Fruit fly (Drosophila melanogaster): ENCODE data around the gene Cpr65Ax2.

Cpr65Ax2 gene

dm6 chr3L:6188995-6189927 lies 38.6 kb upstream of the Cpr65Ax2 start, which contains the start of the genes D19A and CG7386 (continued):
- no peak for TF ChIP-seq CG42726 (GFP tag; IDR thresholded peaks at IDR 0.05; ENCODE audit: partially characterized antibody)
- TF ChIP-seq CG18619 (GFP tag; optimal IDR thresholded peaks at IDR 0.05): peak; percentile 12
- peak; percentile 89 for TF ChIP-seq Ets65A (GFP tag)
- TF ChIP-seq CG1529 (GFP tag; optimal IDR thresholded peaks at IDR 0.05): no peak
- peak; percentile 51 for TF ChIP-seq gsb-n (tag; optimal IDR thresholded peaks at IDR 0.05)
- TF ChIP-seq CG3407 (GFP tag; optimal IDR thresholded peaks at IDR 0.05): no peak
- TF ChIP-seq CG6254 (GFP tag; optimal IDR thresholded peaks at IDR 0.05): no peak
- peak; percentile 5 for TF ChIP-seq Chrac-16 (GFP tag; optimal IDR thresholded peaks at IDR 0.05)
- TF ChIP-seq dati (GFP tag; IDR thresholded peaks at IDR 0.05): no peak
- peak; percentile 54; the same call in 1 of the 2 replicates for TF ChIP-seq stc (GFP tag; IDR thresholded peaks at IDR 0.05)
- peak; percentile 15 for TF ChIP-seq CG12769 (tag; optimal IDR thresholded peaks at IDR 0.05)
- TF ChIP-seq lab (GFP tag; optimal IDR thresholded peaks at IDR 0.05): peak; percentile 59
- TF ChIP-seq chn (GFP tag; optimal IDR thresholded peaks at IDR 0.05): peak; percentile 64
- TF ChIP-seq Max (GFP tag; optimal IDR thresholded peaks at IDR 0.05): peak; percentile 31
- peak; percentile 16; the same call in 2 of the 3 replicates for TF ChIP-seq B-H1 (GFP tag; IDR thresholded peaks at IDR 0.05)
- no peak for TF ChIP-seq ac (GFP tag; optimal IDR thresholded peaks at IDR 0.05)
- TF ChIP-seq prd (optimal IDR thresholded peaks at IDR 0.05): no peak
- peak; percentile 66 for TF ChIP-seq prd (GFP tag; IDR thresholded peaks at IDR 0.05)
- peak; percentile 49 for TF ChIP-seq gcm2 (GFP tag; optimal IDR thresholded peaks at IDR 0.05)
- TF ChIP-seq CG7357 (GFP tag; IDR thresholded peaks at IDR 0.05): no peak
- peak; percentile 8 for TF ChIP-seq scrt (GFP tag; optimal IDR thresholded peaks at IDR 0.05)
- TF ChIP-seq Usf (GFP tag; optimal IDR thresholded peaks at IDR 0.05): no peak
- TF ChIP-seq NC2α (GFP tag; optimal IDR thresholded peaks at IDR 0.05): no peak

dm6 chr3L:6184884-6185438 lies 34.3 kb upstream of the Cpr65Ax2 start, which contains the start of the genes D19B and CG43293:
D19B (minus strand) TSS chr3L:6184920.
CG43293 (plus strand) TSS chr3L:6185189.
- peak; percentile 90 for TF ChIP-seq dmrt99B (tag; optimal IDR thresholded peaks at IDR 0.05)
- TF ChIP-seq Vsx1 (GFP tag; optimal IDR thresholded peaks at IDR 0.05): no peak
- peak; percentile 95 for TF ChIP-seq YL-1 (GFP tag; optimal IDR thresholded peaks at IDR 0.05)
- peak; percentile 76 for TF ChIP-seq CG31224 (GFP tag; IDR thresholded peaks at IDR 0.05)
- TF ChIP-seq Ptx1 (GFP tag; IDR thresholded peaks at IDR 0.05): peak; percentile 94
- peak; percentile 52 for TF ChIP-seq wek (GFP tag; optimal IDR thresholded peaks at IDR 0.05)
- peak; percentile 69 for TF ChIP-seq CG4820 (GFP tag; optimal IDR thresholded peaks at IDR 0.05)
- no peak for TF ChIP-seq Eip74EF (GFP tag; optimal IDR thresholded peaks at IDR 0.05)
- no peak for TF ChIP-seq pros (GFP tag; optimal IDR thresholded peaks at IDR 0.05)
- peak; percentile 79 for TF ChIP-seq CG1792 (GFP tag; optimal IDR thresholded peaks at IDR 0.05)
- TF ChIP-seq CG9609 (GFP tag; optimal IDR thresholded peaks at IDR 0.05): peak; percentile 87
- TF ChIP-seq ro (GFP tag; IDR thresholded peaks at IDR 0.05): peak; percentile 77
- peak; percentile 91 for TF ChIP-seq CG12942 (GFP tag; optimal IDR thresholded peaks at IDR 0.05)
- TF ChIP-seq ewg (GFP tag; optimal IDR thresholded peaks at IDR 0.05): peak; percentile 90
- peak; percentile 58; the same call in 1 of the 2 replicates for TF ChIP-seq CG4360 (GFP tag; IDR thresholded peaks at IDR 0.05)
- peak; percentile 84 for TF ChIP-seq CG32767 (GFP tag; IDR thresholded peaks at IDR 0.05)
- peak in 1 of 2 experiments; percentile 36 for TF ChIP-seq pan (optimal IDR thresholded peaks at IDR 0.05)
- TF ChIP-seq pan (GFP tag; optimal IDR thresholded peaks at IDR 0.05 in 1 of 2, IDR thresholded peaks at IDR 0.05 in 1 of 2): peak in 1 of 2 experiments; percentile 92
- peak; percentile 87 for TF ChIP-seq H15 (GFP tag; IDR thresholded peaks at IDR 0.05)
- TF ChIP-seq jumu (GFP tag; optimal IDR thresholded peaks at IDR 0.05): peak; percentile 89
- no peak for TF ChIP-seq Stat92E (GFP tag; optimal IDR thresholded peaks at IDR 0.05)
- TF ChIP-seq stc (GFP tag; IDR thresholded peaks at IDR 0.05): peak; percentile 87
- TF ChIP-seq tll (GFP tag; optimal IDR thresholded peaks at IDR 0.05): peak in 1 of 2 experiments; percentile 76
- TF ChIP-seq CG10959 (GFP tag; IDR thresholded peaks at IDR 0.05): peak; percentile 81
- TF ChIP-seq Chrac-16 (GFP tag; optimal IDR thresholded peaks at IDR 0.05): peak; percentile 91
- TF ChIP-seq gcm2 (GFP tag; optimal IDR thresholded peaks at IDR 0.05): peak; percentile 66
- TF ChIP-seq CrebB (tag; optimal IDR thresholded peaks at IDR 0.05): peak; percentile 81
